Worm (Caenorhabditis elegans) whole organism, midembryonic: ENCODE results near the gene F58E6.4.

Source experiments
- T22C8.4 ChIP-seq: fragments of 200-800 bp; sonication (Bioruptor generic); IDR thresholded peaks from 2 replicates; pipeline ENCODE4 v1.3.6; 2022; ENCODE audit warnings: missing genetic modification characterization, missing compliant biosample characterization
- cog-1 ChIP-seq: sonication (generic microtip); optimal IDR thresholded peaks from 2 replicates; lab custom pipeline; 2016; ENCODE audit warnings: missing genetic modification characterization, missing compliant biosample characterization
- flt-1 ChIP-seq: fragments of 200-800 bp; sonication (Bioruptor generic); IDR thresholded peaks from 2 replicates; pipeline ENCODE4 v1.3.6; 2022; ENCODE audit warnings: missing genetic modification characterization, missing compliant biosample characterization
- klf-2 ChIP-seq: fragments of 200-800 bp; sonication (Bioruptor generic); conservative IDR thresholded peaks from 2 replicates; pipeline ENCODE4 v1.3.6; 2022; ENCODE audit warnings: missing genetic modification reagents, missing genetic modification characterization, missing compliant biosample characterization
- med-1 ChIP-seq: sonication (generic microtip); optimal IDR thresholded peaks from 2 replicates; lab custom pipeline; 2017; ENCODE audit warnings: missing genetic modification characterization, mild to moderate bottlenecking, missing compliant biosample characterization, antibody characterized with exemption, missing genetic modification reagents; ENCODE audit not compliant: insufficient read depth
- ref-1 ChIP-seq: fragments of 200-800 bp; sonication (Bioruptor generic); conservative IDR thresholded peaks from 2 replicates; pipeline ENCODE4 v1.3.6; 2022; ENCODE audit warnings: missing genetic modification reagents, missing genetic modification characterization, missing compliant biosample characterization
- tab-1 ChIP-seq: fragments of 200-800 bp; sonication (Bioruptor generic); IDR thresholded peaks from 2 replicates; pipeline ENCODE4 v1.3.6; 2022; ENCODE audit warnings: missing genetic modification characterization, missing compliant biosample characterization
- ztf-23 ChIP-seq: fragments of 200-800 bp; sonication (Bioruptor generic); IDR thresholded peaks from 2 replicates; pipeline ENCODE4 v1.3.6; 2022; ENCODE audit warnings: missing genetic modification reagents, missing genetic modification characterization, missing compliant biosample characterization

- TF ChIP-seq ztf-23 (GFP tag; lab: Robert Waterston, UW) (no peak), flt-1 (GFP tag; lab: Robert Waterston, UW) (no peak), cog-1 (tag; lab: Kevin White, UChicago) (no peak), med-1 (GFP tag; lab: Kevin White, UChicago) (no peak), ref-1 (GFP tag; lab: Robert Waterston, UW) (no peak), T22C8.4 (GFP tag; lab: Robert Waterston, UW) (no peak), klf-2 (GFP tag; lab: Robert Waterston, UW) (no peak), tab-1 (no peak)
Observed at ce11 chrV:9744934-9745333, 5.3 kb downstream of the F58E6.4 start, which contains the start of gene F58E6.13.
